Worm (Caenorhabditis elegans) whole organism, late embryonic: ENCODE results near the gene E04F6.4.

Experiments
- C08G9.2 ChIP-seq: sonication (generic microtip); optimal IDR thresholded peaks from 2 replicates; lab custom pipeline; 2016; ENCODE audit warnings: mild to moderate bottlenecking, missing genetic modification characterization, moderate library complexity, missing compliant biosample characterization
- C38D4.7 ChIP-seq: fragments of 200-800 bp; sonication (Bioruptor generic); optimal IDR thresholded peaks from 2 replicates; lab custom pipeline; 2018; ENCODE audit warnings: mild to moderate bottlenecking, missing genetic modification characterization, moderate library complexity, missing compliant biosample characterization
- F13H6.1 ChIP-seq: sonication (generic microtip); optimal IDR thresholded peaks from 2 replicates; lab custom pipeline; 2016; ENCODE audit warnings: missing genetic modification characterization, missing compliant biosample characterization
- K02D7.2 ChIP-seq: sonication (generic microtip); optimal IDR thresholded peaks from 2 replicates; lab custom pipeline; 2017; ENCODE audit warnings: mild to moderate bottlenecking, missing genetic modification characterization, missing compliant biosample characterization
- T23F11.4 ChIP-seq: fragments of 200-800 bp; sonication (Bioruptor generic); optimal IDR thresholded peaks from 2 replicates; lab custom pipeline; 2018; ENCODE audit warnings: mild to moderate bottlenecking, missing genetic modification characterization, missing compliant biosample characterization
- Y22D7AL.16 ChIP-seq: sonication (generic microtip); optimal IDR thresholded peaks from 2 replicates; lab custom pipeline; 2016; ENCODE audit warnings: missing genetic modification characterization, missing compliant biosample characterization
- ama-1 ChIP-seq: fragments of 150-350 bp; optimal IDR thresholded peaks from 2 replicates; lab custom pipeline; 2014
- ceh-19 ChIP-seq: fragments of 200-800 bp; sonication (Bioruptor generic); optimal IDR thresholded peaks from 2 replicates; lab custom pipeline; 2018; ENCODE audit warnings: mild to moderate bottlenecking, missing genetic modification characterization, missing compliant biosample characterization
- ceh-2 ChIP-seq: sonication (generic microtip); optimal IDR thresholded peaks from 2 replicates; lab custom pipeline; 2016; ENCODE audit warnings: missing genotype, missing genetic modification characterization, missing compliant biosample characterization
- ceh-24 ChIP-seq: sonication (generic microtip); optimal IDR thresholded peaks from 2 replicates; lab custom pipeline; 2016; ENCODE audit warnings: mild to moderate bottlenecking, missing genetic modification characterization, missing compliant biosample characterization
- ceh-30 ChIP-seq: fragments of 150-350 bp; optimal IDR thresholded peaks from 2 replicates; lab custom pipeline; 2014; ENCODE audit warnings: missing biosample characterization, missing genetic modification characterization
- ceh-34 ChIP-seq: sonication (generic microtip); optimal IDR thresholded peaks from 2 replicates; lab custom pipeline; 2016; ENCODE audit warnings: mild to moderate bottlenecking, missing genetic modification characterization, missing compliant biosample characterization
- ceh-45 ChIP-seq: fragments of 200-800 bp; sonication (Bioruptor generic); IDR thresholded peaks from 2 replicates; pipeline ENCODE4 v1.3.6; 2022; ENCODE audit warnings: missing genetic modification reagents, missing genetic modification characterization, missing compliant biosample characterization
- ceh-48 ChIP-seq: sonication (generic microtip); optimal IDR thresholded peaks from 2 replicates; lab custom pipeline; 2016; ENCODE audit warnings: missing genetic modification characterization, inconsistent platforms, missing compliant biosample characterization
- ceh-6 ChIP-seq: fragments of 200-800 bp; sonication (Bioruptor generic); optimal IDR thresholded peaks from 2 replicates; lab custom pipeline; 2018; ENCODE audit warnings: mild to moderate bottlenecking, missing genetic modification characterization, missing compliant biosample characterization
- ceh-9 ChIP-seq: sonication (generic microtip); optimal IDR thresholded peaks from 2 replicates; lab custom pipeline; 2016; ENCODE audit warnings: mild to moderate bottlenecking, missing genetic modification characterization, inconsistent platforms, missing compliant biosample characterization
- dmd-4 ChIP-seq: sonication (generic microtip); optimal IDR thresholded peaks from 2 replicates; lab custom pipeline; 2016; ENCODE audit warnings: borderline replicate concordance, missing genetic modification characterization, missing compliant biosample characterization
- dve-1 ChIP-seq: sonication (generic microtip); optimal IDR thresholded peaks from 2 replicates; lab custom pipeline; 2017; ENCODE audit warnings: antibody characterized with exemption, mild to moderate bottlenecking, missing genetic modification characterization, missing compliant biosample characterization
- elt-2 ChIP-seq: sonication (generic microtip); optimal IDR thresholded peaks from 2 replicates; lab custom pipeline; 2016; ENCODE audit warnings: missing genetic modification reagents, missing genetic modification characterization, missing compliant biosample characterization
- ets-4 ChIP-seq: sonication (generic microtip); optimal IDR thresholded peaks from 2 replicates; lab custom pipeline; 2016; ENCODE audit warnings: missing genetic modification characterization, missing compliant biosample characterization
- eyg-1 ChIP-seq: sonication (generic microtip); optimal IDR thresholded peaks from 2 replicates; lab custom pipeline; 2016; ENCODE audit warnings: missing genotype, missing genetic modification characterization, missing compliant biosample characterization
- fkh-10 ChIP-seq: fragments of 150-350 bp; optimal IDR thresholded peaks from 2 replicates; lab custom pipeline; 2014; ENCODE audit warnings: missing biosample characterization, missing genetic modification reagents, missing genetic modification characterization
- fkh-6 ChIP-seq: sonication (generic microtip); optimal IDR thresholded peaks from 2 replicates; lab custom pipeline; 2016; ENCODE audit warnings: missing genetic modification characterization, missing compliant biosample characterization
- hlh-15 ChIP-seq: sonication (generic microtip); optimal IDR thresholded peaks from 2 replicates; lab custom pipeline; 2016; ENCODE audit warnings: missing genetic modification characterization, missing compliant biosample characterization
- hlh-30 ChIP-seq: sonication (generic microtip); optimal IDR thresholded peaks from 2 replicates; lab custom pipeline; 2017; ENCODE audit warnings: antibody characterized with exemption, missing genetic modification characterization, missing compliant biosample characterization; ENCODE audit not compliant: insufficient read depth
- hlh-8 ChIP-seq: sonication (generic microtip); optimal IDR thresholded peaks from 2 replicates; lab custom pipeline; 2016; ENCODE audit warnings: missing genotype, missing genetic modification characterization, missing compliant biosample characterization
- madf-2 ChIP-seq: sonication (generic microtip); optimal IDR thresholded peaks from 2 replicates; lab custom pipeline; 2017; ENCODE audit warnings: missing genetic modification characterization, missing compliant biosample characterization
- mec-3 ChIP-seq: sonication (generic microtip); optimal IDR thresholded peaks from 2 replicates; lab custom pipeline; 2016; ENCODE audit warnings: borderline replicate concordance, missing genetic modification characterization, missing compliant biosample characterization
- nfya-1 ChIP-seq: sonication (generic microtip); optimal IDR thresholded peaks from 2 replicates; lab custom pipeline; 2017; ENCODE audit warnings: missing genetic modification characterization, mild to moderate bottlenecking, missing compliant biosample characterization, antibody characterized with exemption, moderate library complexity
- nhr-232 ChIP-seq: sonication (generic microtip); optimal IDR thresholded peaks from 2 replicates; lab custom pipeline; 2016; ENCODE audit warnings: missing genetic modification characterization, missing compliant biosample characterization
- npax-4 ChIP-seq: sonication (generic microtip); optimal IDR thresholded peaks from 2 replicates; lab custom pipeline; 2016; ENCODE audit warnings: missing genetic modification characterization, missing compliant biosample characterization
- pag-3 ChIP-seq: sonication (generic microtip); optimal IDR thresholded peaks from 2 replicates; lab custom pipeline; 2016; ENCODE audit warnings: missing compliant biosample characterization, missing genetic modification characterization, borderline replicate concordance
- pha-2 ChIP-seq: sonication (generic microtip); optimal IDR thresholded peaks from 2 replicates; lab custom pipeline; 2017; ENCODE audit warnings: mild to moderate bottlenecking, missing genetic modification characterization, missing compliant biosample characterization
- pros-1 ChIP-seq: fragments of 150-350 bp; optimal IDR thresholded peaks from 2 replicates; lab custom pipeline; 2014; ENCODE audit warnings: missing biosample characterization, missing genetic modification reagents, missing genetic modification characterization
- rnt-1 ChIP-seq: sonication (generic microtip); optimal IDR thresholded peaks from 2 replicates; lab custom pipeline; 2016; ENCODE audit warnings: missing genetic modification characterization, missing compliant biosample characterization
- sdc-2 ChIP-seq: sonication (generic microtip); optimal IDR thresholded peaks from 2 replicates; lab custom pipeline; 2016; ENCODE audit warnings: missing genotype, missing genetic modification characterization, missing compliant biosample characterization
- syd-9 ChIP-seq: sonication (generic microtip); optimal IDR thresholded peaks from 2 replicates; lab custom pipeline; 2016; ENCODE audit warnings: mild to moderate bottlenecking, missing genetic modification characterization, moderate library complexity, missing compliant biosample characterization
- tbx-2 ChIP-seq: sonication (generic microtip); optimal IDR thresholded peaks from 2 replicates; lab custom pipeline; 2016; ENCODE audit warnings: missing genetic modification characterization, missing compliant biosample characterization
- tbx-7 ChIP-seq: sonication (generic microtip); optimal IDR thresholded peaks from 2 replicates; lab custom pipeline; 2016; ENCODE audit warnings: missing genotype, missing genetic modification characterization, missing compliant biosample characterization
- unc-42 ChIP-seq: sonication (generic microtip); optimal IDR thresholded peaks from 2 replicates; lab custom pipeline; 2016; ENCODE audit warnings: missing genotype, missing genetic modification characterization, missing compliant biosample characterization
- unc-86 ChIP-seq: sonication (generic microtip); optimal IDR thresholded peaks from 2 replicates; lab custom pipeline; 2016; ENCODE audit warnings: missing genetic modification characterization, missing compliant biosample characterization

The E04F6.4 gene

DNA sequence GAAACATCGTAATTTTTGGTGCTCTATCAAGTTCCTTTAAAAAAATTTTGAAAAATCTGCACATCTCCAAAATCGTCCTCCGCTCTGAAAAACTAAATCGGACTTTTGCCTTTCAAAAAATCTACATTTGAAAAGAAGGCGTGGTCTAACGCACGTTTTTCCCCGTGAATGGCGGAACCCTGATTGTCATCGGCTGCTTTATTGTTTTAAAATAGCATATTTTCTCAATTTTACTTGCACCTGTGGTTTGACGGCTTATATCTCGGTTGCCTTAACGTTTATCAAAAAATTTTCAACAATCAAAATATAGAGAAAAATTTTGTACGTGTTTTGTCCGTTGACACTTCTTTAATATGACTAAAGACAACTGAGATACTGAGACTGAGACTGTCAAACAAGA, 42.7 kb downstream of the E04F6.4 start:
- TF ChIP-seq unc-42 (tag; lab: Kevin White, UChicago), result no peak

DNA sequence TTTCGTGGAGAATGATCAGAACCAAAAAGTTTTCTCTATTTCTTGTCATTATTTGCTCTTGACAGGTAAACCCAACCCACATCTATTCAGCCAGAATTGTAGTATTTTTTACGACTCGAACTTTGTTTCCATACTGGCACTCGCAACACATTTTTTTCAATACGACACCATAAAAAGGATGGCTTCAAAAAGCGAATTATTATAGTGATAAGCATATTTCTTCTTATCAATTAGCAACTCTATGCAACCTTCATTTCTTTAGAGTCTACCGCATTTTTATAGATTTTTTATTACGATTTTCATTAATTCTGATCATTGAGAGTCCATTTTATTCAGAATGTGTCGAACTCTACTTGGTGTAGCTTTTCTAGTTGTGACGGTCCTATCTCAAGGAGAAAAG, 43.3 kb downstream of the E04F6.4 start, which contains the start of gene ctsa-3.1:
Gene ctsa-3.1 (plus strand): TSS at position 337 of the 400 bp plus-strand sequence.
- TF ChIP-seq T23F11.4 (GFP tag; lab: Kevin White, UChicago) (no peak), K02D7.2 (no peak), pros-1 (tag; lab: Kevin White, UChicago) (no peak), unc-86 (tag; lab: Kevin White, UChicago) (no peak), ceh-48 (tag; lab: Kevin White, UChicago) (no peak), ceh-19 (GFP tag; lab: Kevin White, UChicago) (no peak), npax-4 (tag; lab: Kevin White, UChicago) (no peak), mec-3 (tag; lab: Kevin White, UChicago) (no peak), nfya-1 (tag; lab: Kevin White, UChicago) (no peak), C38D4.7 (no peak), F13H6.1 (tag; lab: Kevin White, UChicago) (no peak), hlh-15 (no peak), madf-2 (tag; lab: Kevin White, UChicago) (no peak), syd-9 (tag; lab: Kevin White, UChicago) (no peak), hlh-30 (tag; lab: Kevin White, UChicago) (no peak), hlh-8 (tag; lab: Kevin White, UChicago) (no peak)

DNA sequence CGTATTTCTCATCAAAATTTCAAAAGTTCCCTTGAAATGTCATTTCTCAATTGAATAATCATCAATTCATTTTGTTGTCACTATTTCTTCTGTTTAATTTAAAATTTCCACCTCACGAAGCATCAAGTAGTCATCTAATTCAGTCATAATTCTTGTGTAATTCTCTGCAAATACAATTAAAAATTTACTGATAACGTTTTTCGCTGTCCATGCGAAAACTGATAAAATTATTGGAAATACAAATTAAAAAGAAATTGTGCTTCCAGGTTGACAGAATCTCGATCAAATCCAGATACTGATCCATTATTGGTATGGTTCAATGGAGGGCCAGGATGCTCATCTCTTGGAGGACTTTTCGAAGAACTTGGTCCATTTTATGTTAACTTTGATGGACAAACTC, 44.1 kb downstream of the E04F6.4 start:
- no peak for TF ChIP-seq tbx-7 (tag; lab: Kevin White, UChicago)
- no peak for TF ChIP-seq dmd-4
- no peak for TF ChIP-seq pag-3 (tag; lab: Kevin White, UChicago)
- TF ChIP-seq sdc-2 (tag; lab: Kevin White, UChicago), result no peak
- no peak for TF ChIP-seq C08G9.2
- no peak for TF ChIP-seq dve-1 (tag; lab: Kevin White, UChicago)
- no peak for TF ChIP-seq ceh-6 (GFP tag; lab: Kevin White, UChicago)
- no peak for TF ChIP-seq madf-2 (tag; lab: Kevin White, UChicago)
- TF ChIP-seq ceh-2 (tag; lab: Kevin White, UChicago), result no peak
- no peak for TF ChIP-seq nhr-232 (tag; lab: Kevin White, UChicago)
- TF ChIP-seq rnt-1 (tag; lab: Kevin White, UChicago), result no peak
- TF ChIP-seq eyg-1, result no peak
- TF ChIP-seq ceh-24 (tag; lab: Kevin White, UChicago), result no peak
- no peak for TF ChIP-seq ceh-34 (tag; lab: Kevin White, UChicago)
- TF ChIP-seq Y22D7AL.16 (tag; lab: Kevin White, UChicago), result no peak
- no peak for TF ChIP-seq fkh-6 (tag; lab: Kevin White, UChicago)
- no peak for TF ChIP-seq unc-42 (tag; lab: Kevin White, UChicago)
- no peak for TF ChIP-seq pros-1 (tag; lab: Kevin White, UChicago)
- TF ChIP-seq nfya-1 (tag; lab: Kevin White, UChicago), result no peak

DNA sequence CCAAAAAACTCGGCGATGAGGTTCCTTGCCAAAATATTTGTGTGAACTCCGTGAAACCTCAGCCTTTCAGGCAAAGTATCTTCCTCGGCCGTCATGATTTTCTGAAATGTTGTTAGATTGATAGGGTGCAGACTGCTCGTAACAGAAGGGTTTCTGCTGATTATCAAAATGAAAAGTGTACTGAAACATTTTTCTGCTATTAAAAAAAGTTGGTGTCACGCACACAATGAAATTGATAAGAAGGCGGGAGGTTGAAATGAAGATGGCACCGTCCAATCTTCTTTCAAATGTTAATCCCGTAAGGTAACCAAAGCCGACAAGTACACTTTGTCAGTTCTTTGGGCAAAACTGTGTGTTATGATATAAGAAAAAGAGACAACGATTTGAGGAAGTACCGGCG, 47.7 kb downstream of the E04F6.4 start:
- TF ChIP-seq elt-2 (tag; lab: Kevin White, UChicago) (no peak), ets-4 (tag; lab: Kevin White, UChicago) (no peak), ceh-30 (tag; lab: Kevin White, UChicago) (no peak), ceh-19 (GFP tag; lab: Kevin White, UChicago) (no peak)

DNA sequence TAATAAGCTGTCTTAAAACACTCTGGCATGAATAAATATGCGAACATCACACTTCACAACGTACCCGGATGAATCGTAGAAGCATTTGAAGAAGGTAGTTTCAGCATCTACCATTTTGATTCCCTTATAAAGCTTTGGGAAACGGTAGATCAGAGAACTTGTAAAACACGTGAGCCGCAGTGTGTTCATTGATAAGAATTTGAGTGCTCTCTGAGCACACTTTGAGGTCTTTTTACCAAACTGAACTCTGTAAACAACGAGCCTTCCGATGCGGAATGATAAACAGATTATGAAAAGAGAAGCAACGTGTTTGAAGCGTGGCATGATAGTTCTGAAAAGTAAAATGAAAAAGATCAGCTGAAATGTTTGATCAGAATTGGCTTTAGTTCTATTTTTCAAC, 49.0 kb downstream of the E04F6.4 start, which contains the start of gene aqp-1:
Gene aqp-1 (minus strand): TSS at position 102 of the 400 bp plus-strand sequence.
- TF ChIP-seq ama-1 (lab: Kevin White, UChicago) (no peak), pha-2 (tag; lab: Kevin White, UChicago) (no peak), ceh-9 (tag; lab: Kevin White, UChicago) (no peak), fkh-10 (GFP tag; lab: Kevin White, UChicago) (no peak), tbx-2 (tag; lab: Kevin White, UChicago) (no peak), ceh-45 (GFP tag; lab: Robert Waterston, UW) (no peak)
